Fruit fly (Drosophila melanogaster): ENCODE data around the gene CG17350.

Gene CG17350

dm6 chr2L:19416602-19417497, 36.1 kb downstream of the CG17350 start, which contains the start of gene Lectin-galC1 (continued):
- TF ChIP-seq cato (GFP tag; optimal IDR thresholded peaks at IDR 0.05; ENCODE audit: borderline replicate concordance) (peak; percentile 67), CG32772 (GFP tag; IDR thresholded peaks at IDR 0.05) (peak; percentile 83), lbe (GFP tag; optimal IDR thresholded peaks at IDR 0.05) (no peak), CG1832 (GFP tag; optimal IDR thresholded peaks at IDR 0.05) (no peak), CG3163 (GFP tag; optimal IDR thresholded peaks at IDR 0.05) (peak; percentile 74), hb (GFP tag; IDR thresholded peaks at IDR 0.05; ENCODE audit: partially characterized antibody) (no peak), CG3065 (GFP tag; optimal IDR thresholded peaks at IDR 0.05) (peak; percentile 83), ranshi (GFP tag; IDR thresholded peaks at IDR 0.05) (peak; percentile 86), dan (GFP tag; IDR thresholded peaks at IDR 0.05) (peak; percentile 65; the same call in 1 of the 2 replicates), Spps (tag; optimal IDR thresholded peaks at IDR 0.05) (peak; percentile 57), CG7963 (GFP tag; IDR thresholded peaks at IDR 0.05; ENCODE audit: partially characterized antibody) (no peak), cas (GFP tag; IDR thresholded peaks at IDR 0.05) (0 out of 2 replicates have a peak, but pooled peaks have one; percentile 16), sens (GFP tag) (peak; percentile 99), zfh2 (GFP tag; optimal IDR thresholded peaks at IDR 0.05) (peak; percentile 12), nmo (GFP tag; optimal IDR thresholded peaks at IDR 0.05) (peak; percentile 89), D19B (GFP tag; optimal IDR thresholded peaks at IDR 0.05) (no peak), Ets97D (GFP tag; optimal IDR thresholded peaks at IDR 0.05) (peak; percentile 56), pho (GFP tag; optimal IDR thresholded peaks at IDR 0.05) (peak; percentile 72), CG11456 (GFP tag; IDR thresholded peaks at IDR 0.05) (peak; percentile 82), CG2199 (GFP tag; IDR thresholded peaks at IDR 0.05) (peak; percentile 27; the same call in 1 of the 3 replicates), Sox100B (GFP tag; optimal IDR thresholded peaks at IDR 0.05) (peak; percentile 83), CG3995 (GFP tag; optimal IDR thresholded peaks at IDR 0.05) (peak; percentile 0), amos (GFP tag; IDR thresholded peaks at IDR 0.05; ENCODE audit: partially characterized antibody) (no peak), cg (GFP tag; optimal IDR thresholded peaks at IDR 0.05) (no peak), CG10462 (GFP tag; optimal IDR thresholded peaks at IDR 0.05) (peak; percentile 90), CG15479 (GFP tag; optimal IDR thresholded peaks at IDR 0.05) (no peak), CG15514 (GFP tag; optimal IDR thresholded peaks at IDR 0.05) (peak; percentile 63), CG17829 (tag; optimal IDR thresholded peaks at IDR 0.05) (peak; percentile 88), CG11696 (GFP tag; IDR thresholded peaks at IDR 0.05) (peak; percentile 69; the same call in 1 of the 2 replicates), pzg (GFP tag; optimal IDR thresholded peaks at IDR 0.05) (no peak), CG17328 (GFP tag; IDR thresholded peaks at IDR 0.05) (peak; percentile 91), Atf-2 (GFP tag; optimal IDR thresholded peaks at IDR 0.05) (peak; percentile 78), esg (GFP tag; conservative IDR thresholded peaks at IDR 0.05) (peak; percentile 75), CG18262 (tag; optimal IDR thresholded peaks at IDR 0.05) (peak; percentile 90), Stat92E (GFP tag; optimal IDR thresholded peaks at IDR 0.05) (peak in 1 of 3 experiments; percentile 25), CG31365 (tag; optimal IDR thresholded peaks at IDR 0.05) (peak; percentile 52), CG8089 (GFP tag; optimal IDR thresholded peaks at IDR 0.05) (peak; percentile 89), CG7271 (tag; optimal IDR thresholded peaks at IDR 0.05) (peak; percentile 66), CG6683 (GFP tag; optimal IDR thresholded peaks at IDR 0.05) (peak; percentile 60), CG32767 (GFP tag; IDR thresholded peaks at IDR 0.05) (peak; percentile 86), gcm (GFP tag; optimal IDR thresholded peaks at IDR 0.05) (peak; percentile 85), pan (optimal IDR thresholded peaks at IDR 0.05) (no peak), pan (GFP tag; optimal IDR thresholded peaks at IDR 0.05 in 1 of 2, IDR thresholded peaks at IDR 0.05 in 1 of 2) (peak in 1 of 2 experiments; percentile 88), Sin3A (optimal IDR thresholded peaks at IDR 0.05) (no peak), CG17359 (tag; optimal IDR thresholded peaks at IDR 0.05) (peak; percentile 92), CG11247 (GFP tag; IDR thresholded peaks at IDR 0.05) (peak; percentile 70; the same call in 1 of the 2 replicates), CG5180 (GFP tag; optimal IDR thresholded peaks at IDR 0.05) (peak; percentile 76), CG5245 (GFP tag; optimal IDR thresholded peaks at IDR 0.05) (peak; percentile 90)
